Worm (Caenorhabditis elegans) whole organism, early embryonic: ENCODE data around the gene Y46G5A.29.

Source experiments
- B0310.2 ChIP-seq: sonication (generic microtip); optimal IDR thresholded peaks from 2 replicates; lab custom pipeline; 2016; ENCODE audit warnings: mild to moderate bottlenecking, missing genetic modification characterization, missing compliant biosample characterization
- F13C5.2 ChIP-seq: sonication (generic microtip); optimal IDR thresholded peaks from 2 replicates; lab custom pipeline; 2017; ENCODE audit warnings: mild to moderate bottlenecking, missing genetic modification characterization, inconsistent platforms, missing compliant biosample characterization
- aly-1 ChIP-seq: sonication (generic microtip); optimal IDR thresholded peaks from 2 replicates; lab custom pipeline; 2016; ENCODE audit warnings: missing genetic modification characterization, missing compliant biosample characterization
- ama-1 ChIP-seq: fragments of 150-350 bp; optimal IDR thresholded peaks from 2 replicates; lab custom pipeline; 2014
- ceh-13 ChIP-seq: fragments of 200-800 bp; sonication (Bioruptor generic); optimal IDR thresholded peaks from 2 replicates; lab custom pipeline; 2018; ENCODE audit warnings: mild to moderate bottlenecking, missing genetic modification characterization, missing compliant biosample characterization
- ceh-36 ChIP-seq: sonication (generic microtip); optimal IDR thresholded peaks from 2 replicates; lab custom pipeline; 2016; ENCODE audit warnings: missing genetic modification characterization, inconsistent platforms, missing compliant biosample characterization
- ets-7 ChIP-seq: sonication (generic microtip); optimal IDR thresholded peaks from 2 replicates; lab custom pipeline; 2016; ENCODE audit warnings: missing genotype, missing genetic modification characterization, missing compliant biosample characterization
- flt-1 ChIP-seq: fragments of 200-800 bp; sonication (Bioruptor generic); IDR thresholded peaks from 2 replicates; pipeline ENCODE4 v1.3.6; 2022; ENCODE audit warnings: missing genetic modification characterization, missing compliant biosample characterization
- hmg-4 ChIP-seq: fragments of 200-800 bp; sonication (Bioruptor generic); optimal IDR thresholded peaks from 2 replicates; lab custom pipeline; 2018; ENCODE audit warnings: mild to moderate bottlenecking, missing genetic modification characterization, missing compliant biosample characterization
- hnd-1 ChIP-seq: sonication (generic microtip); optimal IDR thresholded peaks from 2 replicates; lab custom pipeline; 2016; ENCODE audit warnings: missing genetic modification characterization, missing compliant biosample characterization
- pes-1 ChIP-seq: fragments of 200-800 bp; sonication (Bioruptor generic); IDR thresholded peaks from 2 replicates; pipeline ENCODE4 v1.3.6; 2022; ENCODE audit warnings: missing genetic modification reagents, missing genetic modification characterization, missing compliant biosample characterization
- scrt-1 ChIP-seq: fragments of 200-800 bp; sonication (Bioruptor generic); IDR thresholded peaks from 2 replicates; pipeline ENCODE4 v1.3.6; 2022; ENCODE audit warnings: missing genetic modification characterization, missing compliant biosample characterization
- sea-1 ChIP-seq: fragments of 200-800 bp; sonication (Bioruptor generic); conservative IDR thresholded peaks from 2 replicates; pipeline ENCODE4 v1.3.6; 2022; ENCODE audit warnings: missing genetic modification characterization, missing compliant biosample characterization
- tbx-11 ChIP-seq: fragments of 200-800 bp; sonication (Bioruptor generic); IDR thresholded peaks from 2 replicates; pipeline ENCODE4 v1.3.6; 2022; ENCODE audit warnings: missing genetic modification characterization, missing compliant biosample characterization
- tbx-37 ChIP-seq: fragments of 200-800 bp; sonication (Bioruptor generic); conservative IDR thresholded peaks from 2 replicates; pipeline ENCODE4 v1.3.6; 2022; ENCODE audit warnings: missing genetic modification reagents, missing genetic modification characterization, missing compliant biosample characterization
- tra-4 ChIP-seq: sonication (generic microtip); optimal IDR thresholded peaks from 2 replicates; lab custom pipeline; 2017; ENCODE audit warnings: missing genetic modification characterization, missing compliant biosample characterization

The Y46G5A.29 gene

ce11 chrII:12897942-12898341 lies 41.9 kb downstream of the Y46G5A.29 start, which contains the start of gene clec-64:
Gene clec-64, plus strand, starts transcription at chrII:12898242.
- TF ChIP-seq ceh-36 (tag; lab: Kevin White, UChicago), result no peak
- no peak for TF ChIP-seq ama-1 (lab: Kevin White, UChicago)
- TF ChIP-seq ceh-13 (GFP tag; lab: Kevin White, UChicago), result no peak
- TF ChIP-seq tra-4 (tag; lab: Kevin White, UChicago), result no peak
- no peak for TF ChIP-seq hnd-1
- TF ChIP-seq tbx-11 (GFP tag; lab: Robert Waterston, UW), result no peak
- TF ChIP-seq flt-1 (GFP tag; lab: Robert Waterston, UW), result no peak
- no peak for TF ChIP-seq tbx-37 (GFP tag; lab: Robert Waterston, UW)

- TF ChIP-seq ceh-36 (tag; lab: Kevin White, UChicago) (no peak), ama-1 (lab: Kevin White, UChicago) (no peak), ets-7 (tag; lab: Kevin White, UChicago) (no peak), hmg-4 (GFP tag; lab: Kevin White, UChicago) (no peak), tbx-37 (GFP tag; lab: Robert Waterston, UW) (no peak), pes-1 (GFP tag; lab: Robert Waterston, UW) (no peak), aly-1 (no peak), tra-4 (tag; lab: Kevin White, UChicago) (no peak), ceh-13 (GFP tag; lab: Kevin White, UChicago) (no peak), F13C5.2 (tag; lab: Kevin White, UChicago) (no peak)
These were observed 45.0 kb downstream of the Y46G5A.29 start, which contains the start of gene clec-65 for ce11 chrII:12901025-12901424. Gene clec-65, plus strand, starts transcription at chrII:12901325.

ce11 chrII:12904174-12904573 lies 48.2 kb downstream of the Y46G5A.29 start, which contains the start of gene clec-66:
Gene clec-66, plus strand, starts transcription at chrII:12904398.
- TF ChIP-seq ets-7 (tag; lab: Kevin White, UChicago), result no peak
- no peak for TF ChIP-seq sea-1 (GFP tag; lab: Robert Waterston, UW)
- TF ChIP-seq ceh-13 (GFP tag; lab: Kevin White, UChicago), result no peak
- no peak for TF ChIP-seq B0310.2
- no peak for TF ChIP-seq tra-4 (tag; lab: Kevin White, UChicago)
- no peak for TF ChIP-seq tbx-37 (GFP tag; lab: Robert Waterston, UW)
- no peak for TF ChIP-seq flt-1 (GFP tag; lab: Robert Waterston, UW)

- TF ChIP-seq B0310.2 (no peak), sea-1 (GFP tag; lab: Robert Waterston, UW) (no peak), F13C5.2 (tag; lab: Kevin White, UChicago) (no peak), hnd-1 (no peak), flt-1 (GFP tag; lab: Robert Waterston, UW) (no peak), ceh-36 (tag; lab: Kevin White, UChicago) (no peak), tbx-37 (GFP tag; lab: Robert Waterston, UW) (no peak), ets-7 (tag; lab: Kevin White, UChicago) (no peak), pes-1 (GFP tag; lab: Robert Waterston, UW) (no peak), ama-1 (lab: Kevin White, UChicago) (no peak), hmg-4 (GFP tag; lab: Kevin White, UChicago) (no peak), tbx-11 (GFP tag; lab: Robert Waterston, UW) (no peak), aly-1 (no peak), scrt-1 (GFP tag; lab: Robert Waterston, UW) (no peak)
These were observed 51.1 kb downstream of the Y46G5A.29 start, which contains the start of gene nspb-11 for ce11 chrII:12907070-12907469. Gene nspb-11, plus strand, starts transcription at chrII:12907370.

ce11 chrII:12908779-12909178 lies 52.8 kb downstream of the Y46G5A.29 start, which contains the start of gene ddn-2:
Gene ddn-2, plus strand, starts transcription at chrII:12909079.
- TF ChIP-seq hnd-1 (no peak), tbx-37 (GFP tag; lab: Robert Waterston, UW) (no peak)
